Worm (Caenorhabditis elegans) whole organism, L1 larva: ENCODE measurements around the gene ttr-15.

ENCODE experiments used
- alr-1 ChIP-seq: fragments of 200-800 bp; sonication (Bioruptor generic); optimal IDR thresholded peaks from 2 replicates; lab custom pipeline; 2018; ENCODE audit warnings: borderline replicate concordance, mild to moderate bottlenecking, missing genetic modification characterization, missing compliant biosample characterization
- ama-1 ChIP-seq: fragments of 150-350 bp; optimal IDR thresholded peaks from 2 replicates; lab custom pipeline; 2014
- blmp-1 ChIP-seq: fragments of 150-350 bp; optimal IDR thresholded peaks from 2 replicates; lab custom pipeline; 2014; ENCODE audit warnings: missing biosample characterization, missing genetic modification characterization
- ces-1 ChIP-seq: fragments of 150-350 bp; optimal IDR thresholded peaks from 2 replicates; lab custom pipeline; 2014; ENCODE audit warnings: missing biosample characterization, missing genetic modification reagents, missing genetic modification characterization
- elt-3 ChIP-seq, 6 experiments: fragments of 150-350 bp in 1 of 6; sonication (generic microtip); optimal IDR thresholded peaks; 2 replicates each; lab custom pipeline; 2017 to 2018; ENCODE audit warnings: missing biosample characterization in 6 of 6, missing genetic modification characterization in 6 of 6, inconsistent platforms in 1 of 6
- fos-1 ChIP-seq: fragments of 150-350 bp; optimal IDR thresholded peaks from 2 replicates; lab custom pipeline; 2014; ENCODE audit warnings: missing biosample characterization, missing genetic modification characterization
- mef-2 ChIP-seq: fragments of 150-350 bp; optimal IDR thresholded peaks from 2 replicates; lab custom pipeline; 2014; ENCODE audit warnings: missing biosample characterization, missing genetic modification characterization
- nhr-12 ChIP-seq: sonication (generic microtip); optimal IDR thresholded peaks from 2 replicates; lab custom pipeline; 2017; ENCODE audit warnings: missing biosample characterization, missing genetic modification characterization
- nhr-77 ChIP-seq: fragments of 150-350 bp; optimal IDR thresholded peaks from 2 replicates; lab custom pipeline; 2014; ENCODE audit warnings: missing biosample characterization, missing genetic modification characterization
- pag-3 ChIP-seq: sonication (generic microtip); optimal IDR thresholded peaks from 2 replicates; lab custom pipeline; 2017; ENCODE audit warnings: missing genetic modification characterization, mild to moderate bottlenecking, missing compliant biosample characterization, antibody characterized with exemption, borderline replicate concordance; ENCODE audit not compliant: insufficient read depth
- rnt-1 ChIP-seq: sonication (generic microtip); optimal IDR thresholded peaks from 2 replicates; lab custom pipeline; 2016; ENCODE audit warnings: mild to moderate bottlenecking, missing genetic modification characterization, moderate library complexity, missing compliant biosample characterization
- swsn-7 ChIP-seq: sonication (generic microtip); optimal IDR thresholded peaks from 2 replicates; lab custom pipeline; 2016; ENCODE audit warnings: missing genetic modification characterization, missing compliant biosample characterization
- unc-62 ChIP-seq: fragments of 150-350 bp; optimal IDR thresholded peaks from 2 replicates; lab custom pipeline; 2014; ENCODE audit warnings: missing biosample characterization, missing genetic modification reagents, missing genetic modification characterization
- ztf-4 ChIP-seq: fragments of 150-350 bp; optimal IDR thresholded peaks from 2 replicates; lab custom pipeline; 2014; ENCODE audit warnings: missing biosample characterization, missing genetic modification characterization

ce11 chrIII:10335086-10335485 is 2.6 kb upstream of the ttr-15 start, which contains the start of gene ced-9:
- no peak for TF ChIP-seq nhr-12 (tag; lab: Kevin White, UChicago)
- TF ChIP-seq nhr-77 = no peak
- TF ChIP-seq fos-1 (tag; lab: Kevin White, UChicago) = no peak
- TF ChIP-seq unc-62 (GFP tag; lab: Kevin White, UChicago) = no peak
- no peak for TF ChIP-seq ama-1 (lab: Kevin White, UChicago)
- no peak for TF ChIP-seq ces-1 (GFP tag; lab: Kevin White, UChicago)
- no peak for TF ChIP-seq elt-3 (tag; optimal IDR thresholded peaks at IDR 0.05; lab: Kevin White, UChicago)
- TF ChIP-seq rnt-1 (tag; lab: Kevin White, UChicago) = no peak
- no peak for TF ChIP-seq pag-3 (tag; lab: Kevin White, UChicago)
- TF ChIP-seq mef-2 = no peak
- TF ChIP-seq ztf-4 (tag; lab: Kevin White, UChicago) = no peak
- TF ChIP-seq blmp-1 (tag; lab: Kevin White, UChicago) = no peak
- no peak for TF ChIP-seq alr-1 (tag; lab: Kevin White, UChicago)
- TF ChIP-seq swsn-7 (tag; lab: Kevin White, UChicago) = no peak
